Fruit fly (Drosophila melanogaster) whole organism, embryonic: Measurements from ENCODE around the gene CG14286.

Source experiments
- Adf1 ChIP-seq: fragments of 200-800 bp; sonication (Bioruptor generic); IDR thresholded peaks from 2 replicates; pipeline ENCODE4 v1.3.6; 2022; ENCODE audit warnings: missing biosample characterization, missing genetic modification characterization
- Bdp1 ChIP-seq: fragments of 200-800 bp; sonication (Bioruptor generic); optimal IDR thresholded peaks from 3 replicates; lab custom pipeline; 2016; ENCODE audit warnings: missing biosample characterization, missing genetic modification characterization
- CG10654 ChIP-seq: fragments of 200-800 bp; sonication (Bioruptor generic); optimal IDR thresholded peaks from 2 replicates; lab custom pipeline; 2016; ENCODE audit warnings: missing biosample characterization, missing genetic modification characterization
- CG12236 ChIP-seq: fragments of 200-800 bp; sonication (Bioruptor generic); optimal IDR thresholded peaks from 2 replicates; lab custom pipeline; 2016; ENCODE audit warnings: missing biosample characterization, missing genetic modification characterization
- CG1233 ChIP-seq: fragments of 200-800 bp; sonication (Bioruptor generic); optimal IDR thresholded peaks from 4 replicates; lab custom pipeline; 2018; ENCODE audit warnings: missing biosample characterization, mild to moderate bottlenecking, missing genetic modification characterization
- CG15479 ChIP-seq: fragments of 200-800 bp; sonication (Bioruptor generic); optimal IDR thresholded peaks from 3 replicates; lab custom pipeline; 2019; ENCODE audit warnings: missing biosample characterization, mild to moderate bottlenecking, missing genetic modification characterization, moderate library complexity
- CG15601 ChIP-seq: fragments of 200-800 bp; sonication (Bioruptor generic); optimal IDR thresholded peaks from 3 replicates; lab custom pipeline; 2019; ENCODE audit warnings: missing biosample characterization, mild to moderate bottlenecking, missing genetic modification characterization, moderate library complexity
- CG2199 ChIP-seq: fragments of 200-800 bp; sonication (Bioruptor generic); IDR thresholded peaks from 3 replicates; pipeline ENCODE4 v1.3.6; 2022; ENCODE audit warnings: missing biosample characterization, missing genetic modification characterization
- CG32532 ChIP-seq: fragments of 200-800 bp; sonication (Bioruptor generic); IDR thresholded peaks from 2 replicates; pipeline ENCODE4 v1.3.6; 2022; ENCODE audit warnings: missing biosample characterization, missing genetic modification characterization
- CG33213 ChIP-seq: fragments of 200-800 bp; sonication (Bioruptor generic); optimal IDR thresholded peaks from 3 replicates; lab custom pipeline; 2016; ENCODE audit warnings: missing biosample characterization, missing genetic modification characterization
- CG3847 ChIP-seq: fragments of 200-800 bp; sonication (Bioruptor generic); IDR thresholded peaks from 2 replicates; pipeline ENCODE4 v1.3.6; 2022; ENCODE audit warnings: missing biosample characterization, missing genetic modification characterization
- CG4328 ChIP-seq: fragments of 200-800 bp; sonication (Bioruptor generic); optimal IDR thresholded peaks from 3 replicates; lab custom pipeline; 2017; ENCODE audit warnings: missing biosample characterization, missing genetic modification reagents, missing genetic modification characterization
- CG43689 ChIP-seq: fragments of 200-800 bp; sonication (Bioruptor generic); IDR thresholded peaks from 2 replicates; pipeline ENCODE4 v1.3.6; 2022; ENCODE audit warnings: missing biosample characterization, missing genetic modification characterization
- CG5953 ChIP-seq: fragments of 200-800 bp; sonication (Bioruptor generic); IDR thresholded peaks from 2 replicates; pipeline ENCODE4 v1.3.6; 2022; ENCODE audit warnings: missing biosample characterization, missing genetic modification characterization
- CG6765 ChIP-seq: fragments of 200-800 bp; sonication (Bioruptor generic); optimal IDR thresholded peaks from 3 replicates; lab custom pipeline; 2017; ENCODE audit warnings: missing biosample characterization, mild to moderate bottlenecking, missing genetic modification characterization
- CG7271 ChIP-seq: fragments of 200-800 bp; sonication (Bioruptor generic); optimal IDR thresholded peaks from 2 replicates; lab custom pipeline; 2018; ENCODE audit warnings: missing biosample characterization, mild to moderate bottlenecking, missing genetic modification characterization, moderate library complexity
- CG7786 ChIP-seq: fragments of 200-800 bp; sonication (Bioruptor generic); optimal IDR thresholded peaks from 2 replicates; lab custom pipeline; 2016; ENCODE audit warnings: missing biosample characterization, missing genetic modification characterization
- CG8765 ChIP-seq: fragments of 200-800 bp; sonication (Bioruptor generic); IDR thresholded peaks from 2 replicates; pipeline ENCODE4 v1.3.6; 2022; ENCODE audit warnings: missing biosample characterization, missing genetic modification characterization
- CG9932 ChIP-seq: fragments of 200-800 bp; sonication (Bioruptor generic); IDR thresholded peaks from 2 replicates; pipeline ENCODE4 v1.3.6; 2022; ENCODE audit warnings: missing biosample characterization, missing genetic modification characterization
- Chrac-16 ChIP-seq: fragments of 200-800 bp; sonication (Bioruptor generic); optimal IDR thresholded peaks from 3 replicates; lab custom pipeline; 2016; ENCODE audit warnings: missing biosample characterization, missing genetic modification characterization
- Dek ChIP-seq: fragments of 200-800 bp; sonication (Bioruptor generic); optimal IDR thresholded peaks from 3 replicates; lab custom pipeline; 2019; ENCODE audit warnings: missing biosample characterization, mild to moderate bottlenecking, missing genetic modification characterization, moderate library complexity
- Drgx ChIP-seq: fragments of 200-800 bp; sonication (Bioruptor generic); IDR thresholded peaks from 2 replicates; pipeline ENCODE4 v1.3.6; 2022; ENCODE audit warnings: missing biosample characterization, missing genetic modification characterization
- Fer3 ChIP-seq: fragments of 200-800 bp; sonication (Bioruptor generic); optimal IDR thresholded peaks from 2 replicates; lab custom pipeline; 2018; ENCODE audit warnings: missing biosample characterization, mild to moderate bottlenecking, missing genetic modification characterization, moderate library complexity
- GATAe ChIP-seq: fragments of 200-800 bp; sonication (Bioruptor generic); conservative IDR thresholded peaks from 2 replicates; pipeline ENCODE4 v1.3.6; 2022; ENCODE audit warnings: missing biosample characterization, missing genetic modification characterization
- Hey ChIP-seq: fragments of 200-800 bp; sonication (Bioruptor generic); optimal IDR thresholded peaks from 3 replicates; lab custom pipeline; 2018; ENCODE audit warnings: missing biosample characterization, mild to moderate bottlenecking, missing genetic modification characterization
- Hsf ChIP-seq: fragments of 200-800 bp; sonication (Bioruptor generic); optimal IDR thresholded peaks from 3 replicates; lab custom pipeline; 2016; ENCODE audit warnings: missing biosample characterization, missing genetic modification characterization
- MESR4 ChIP-seq: fragments of 200-800 bp; sonication (Bioruptor generic); optimal IDR thresholded peaks from 2 replicates; lab custom pipeline; 2018; ENCODE audit warnings: missing biosample characterization, mild to moderate bottlenecking, missing genetic modification characterization, moderate library complexity
- Pdp1 ChIP-seq, 2 experiments: fragments of 200-800 bp; sonication (Bioruptor generic); optimal IDR thresholded peaks; 3 replicates each; lab custom pipeline; 2016; ENCODE audit warnings: missing biosample characterization in 2 of 2, missing genetic modification characterization in 2 of 2, mild to moderate bottlenecking in 1 of 2, moderate library complexity in 1 of 2
- Sry-δ ChIP-seq: fragments of 200-800 bp; sonication (Bioruptor generic); optimal IDR thresholded peaks from 2 replicates; lab custom pipeline; 2016; ENCODE audit warnings: missing biosample characterization, missing genetic modification characterization
- Vsx1 ChIP-seq: fragments of 200-800 bp; sonication (Bioruptor generic); optimal IDR thresholded peaks from 2 replicates; lab custom pipeline; 2017; ENCODE audit warnings: missing biosample characterization, mild to moderate bottlenecking, missing genetic modification characterization, missing genetic modification reagents
- az2 ChIP-seq: fragments of 200-800 bp; sonication (Bioruptor generic); optimal IDR thresholded peaks from 3 replicates; lab custom pipeline; 2016; ENCODE audit warnings: missing biosample characterization, missing genetic modification characterization
- bigmax ChIP-seq: fragments of 200-800 bp; sonication (Bioruptor generic); optimal IDR thresholded peaks from 2 replicates; lab custom pipeline; 2018; ENCODE audit warnings: missing biosample characterization, mild to moderate bottlenecking, missing genetic modification characterization
- cwo ChIP-seq: fragments of 200-800 bp; sonication (Bioruptor generic); optimal IDR thresholded peaks from 3 replicates; lab custom pipeline; 2017; ENCODE audit warnings: missing biosample characterization, missing genetic modification characterization, mild to moderate bottlenecking, moderate library complexity, missing genetic modification reagents
- disco-r ChIP-seq: fragments of 200-800 bp; sonication (Bioruptor generic); optimal IDR thresholded peaks from 2 replicates; lab custom pipeline; 2016; ENCODE audit warnings: missing biosample characterization, missing genetic modification characterization
- dmrt11E ChIP-seq: fragments of 200-800 bp; sonication (Bioruptor generic); optimal IDR thresholded peaks from 3 replicates; lab custom pipeline; 2018; ENCODE audit warnings: missing biosample characterization, mild to moderate bottlenecking, missing genetic modification characterization, moderate library complexity
- eve ChIP-seq, 2 experiments: fragments of >200 bp; optimal IDR thresholded peaks; 2 replicates each; lab custom pipeline; 2017; ENCODE audit warnings: missing biosample characterization in 2 of 2, missing genetic modification characterization in 2 of 2
- fd64A ChIP-seq: fragments of 200-800 bp; sonication (Bioruptor generic); optimal IDR thresholded peaks from 3 replicates; lab custom pipeline; 2018; ENCODE audit warnings: missing biosample characterization, mild to moderate bottlenecking, missing genetic modification characterization
- jing ChIP-seq: fragments of 200-800 bp; sonication (Bioruptor generic); optimal IDR thresholded peaks from 2 replicates; lab custom pipeline; 2018; ENCODE audit warnings: missing biosample characterization, mild to moderate bottlenecking, missing genetic modification characterization
- mam ChIP-seq: fragments of 200-800 bp; sonication (Bioruptor generic); optimal IDR thresholded peaks from 3 replicates; lab custom pipeline; 2016; ENCODE audit warnings: missing biosample characterization, missing genetic modification characterization
- pb ChIP-seq: fragments of 200-800 bp; sonication (Bioruptor generic); optimal IDR thresholded peaks from 3 replicates; lab custom pipeline; 2016; ENCODE audit warnings: missing biosample characterization, missing genetic modification characterization
- phol ChIP-seq: fragments of 200-800 bp; sonication (Bioruptor generic); optimal IDR thresholded peaks from 3 replicates; lab custom pipeline; 2018; ENCODE audit warnings: missing biosample characterization, mild to moderate bottlenecking, missing genetic modification characterization, moderate library complexity
- ro ChIP-seq: fragments of 200-800 bp; sonication (Bioruptor generic); IDR thresholded peaks from 2 replicates; pipeline ENCODE4 v1.3.6; 2022; ENCODE audit warnings: missing biosample characterization, missing genetic modification characterization
- schlank ChIP-seq: fragments of 200-800 bp; sonication (Bioruptor generic); optimal IDR thresholded peaks from 2 replicates; lab custom pipeline; 2018; ENCODE audit warnings: missing biosample characterization, mild to moderate bottlenecking, missing genetic modification characterization
- sob ChIP-seq: fragments of 200-800 bp; sonication (Bioruptor generic); IDR thresholded peaks from 2 replicates; pipeline ENCODE4 v1.3.6; 2022; ENCODE audit warnings: missing biosample characterization, missing genetic modification characterization
- tap ChIP-seq: fragments of 200-800 bp; optimal IDR thresholded peaks from 3 replicates; lab custom pipeline; 2019; ENCODE audit warnings: missing biosample characterization, mild to moderate bottlenecking, missing genetic modification characterization, moderate library complexity
- tin ChIP-seq: fragments of 200-800 bp; sonication (Bioruptor generic); optimal IDR thresholded peaks from 3 replicates; lab custom pipeline; 2016; ENCODE audit warnings: missing biosample characterization, missing genetic modification characterization
- tll ChIP-seq, 2 experiments: fragments of 200-800 bp in 1 of 2; fragments of >200 bp in 1 of 2; sonication (Bioruptor generic) in 1 of 2; optimal IDR thresholded peaks; 2 replicates each; lab custom pipeline; 2017 to 2019; ENCODE audit warnings: missing biosample characterization in 2 of 2, missing genetic modification characterization in 2 of 2, mild to moderate bottlenecking in 1 of 2, moderate library complexity in 1 of 2
- ttk ChIP-seq: fragments of 200-800 bp; sonication (Bioruptor generic); IDR thresholded peaks from 2 replicates; pipeline ENCODE4 v2.1.2; 2022; ENCODE audit warnings: missing biosample characterization, missing genetic modification characterization
- vfl ChIP-seq: fragments of 200-800 bp; sonication (Bioruptor generic); optimal IDR thresholded peaks from 2 replicates; lab custom pipeline; 2016; ENCODE audit warnings: missing biosample characterization, missing genetic modification characterization
- wor ChIP-seq: fragments of 200-800 bp; sonication (Bioruptor generic); IDR thresholded peaks from 2 replicates; pipeline ENCODE4 v1.3.6; 2022; ENCODE audit warnings: missing biosample characterization, missing genetic modification characterization
- zfh2 ChIP-seq: fragments of 200-800 bp; sonication (Bioruptor generic); optimal IDR thresholded peaks from 2 replicates; lab custom pipeline; 2016; ENCODE audit warnings: missing biosample characterization, missing genetic modification characterization

The CG14286 gene

dm6 chr3R:19028758-19029157 is 4.9 kb downstream of the CG14286 start, which contains the start of the genes GatA and P5cr (continued):
- TF ChIP-seq CG15601 (tag; lab: Kevin White, UChicago): peak; percentile 46
- peak; percentile 39; the same call in 1 of the 2 replicates for TF ChIP-seq CG8765 (GFP tag; lab: Robert Waterston, UW)
- no peak for TF ChIP-seq disco-r (GFP tag; lab: Kevin White, UChicago)
- peak; percentile 58 for TF ChIP-seq tap (tag; lab: Kevin White, UChicago)
- peak; percentile 63 for TF ChIP-seq MESR4 (GFP tag; lab: Kevin White, UChicago)
- peak; percentile 94 for TF ChIP-seq mam (GFP tag; lab: Kevin White, UChicago)
- TF ChIP-seq CG6765 (GFP tag; lab: Kevin White, UChicago): peak; percentile 70
- TF ChIP-seq fd64A (GFP tag; lab: Kevin White, UChicago): no peak
- TF ChIP-seq Bdp1: peak; percentile 45
- TF ChIP-seq sob (GFP tag; lab: Robert Waterston, UW): peak; percentile 89
- peak; percentile 31; the same call in 1 of the 2 replicates for TF ChIP-seq ttk (GFP tag; lab: Robert Waterston, UW)
- TF ChIP-seq eve (GFP tag; optimal IDR thresholded peaks at IDR 0.05; lab: Kevin White, UChicago): no peak
- TF ChIP-seq Sry-δ (GFP tag; lab: Kevin White, UChicago): peak; percentile 43
- TF ChIP-seq CG9932 (GFP tag; lab: Robert Waterston, UW): peak; percentile 96
- TF ChIP-seq tin (GFP tag; lab: Kevin White, UChicago): peak; percentile 84
- TF ChIP-seq Vsx1 (GFP tag; lab: Kevin White, UChicago): no peak
- peak; percentile 85 for TF ChIP-seq Fer3 (tag; lab: Kevin White, UChicago)
- TF ChIP-seq phol (tag; lab: Kevin White, UChicago): peak; percentile 42
- peak; percentile 54 for TF ChIP-seq CG12236
- TF ChIP-seq Hsf (GFP tag; lab: Kevin White, UChicago): peak; percentile 88
- peak; percentile 88 for TF ChIP-seq schlank (tag; lab: Kevin White, UChicago)
- TF ChIP-seq dmrt11E (tag; lab: Kevin White, UChicago): no peak
- peak; percentile 91 for TF ChIP-seq Drgx (GFP tag; lab: Robert Waterston, UW)
- TF ChIP-seq Chrac-16 (GFP tag; lab: Kevin White, UChicago): peak; percentile 78
- peak; percentile 71 for TF ChIP-seq CG10654 (GFP tag; lab: Kevin White, UChicago)
- no peak; the same call in 1 of the 2 replicates for TF ChIP-seq GATAe
- peak; percentile 70 for TF ChIP-seq Adf1
- TF ChIP-seq pb (GFP tag; lab: Kevin White, UChicago): peak; percentile 64
- peak; percentile 64 for TF ChIP-seq CG1233 (GFP tag; lab: Kevin White, UChicago)
- TF ChIP-seq az2 (GFP tag; lab: Kevin White, UChicago): peak; percentile 82
- peak; percentile 67 for TF ChIP-seq cwo
- no peak for TF ChIP-seq CG15479 (GFP tag; lab: Kevin White, UChicago)
- TF ChIP-seq zfh2: peak; percentile 95
- TF ChIP-seq vfl (GFP tag; lab: Kevin White, UChicago): peak; percentile 88
- TF ChIP-seq CG2199 (GFP tag; lab: Robert Waterston, UW): peak; percentile 52; the same call in 1 of the 3 replicates
- peak; percentile 83 for TF ChIP-seq CG3847 (GFP tag; lab: Robert Waterston, UW)
- peak; percentile 94 for TF ChIP-seq CG32532 (GFP tag; lab: Robert Waterston, UW)
- TF ChIP-seq CG4328 (GFP tag; lab: Kevin White, UChicago): no peak
- peak; percentile 67 for TF ChIP-seq CG5953 (GFP tag; lab: Robert Waterston, UW)
- peak; percentile 26 for TF ChIP-seq jing (GFP tag; lab: Kevin White, UChicago)
- no peak for TF ChIP-seq ro (GFP tag; lab: Robert Waterston, UW)
- peak; percentile 90 for TF ChIP-seq CG7786 (GFP tag; lab: Kevin White, UChicago)
- TF ChIP-seq tll (GFP tag; optimal IDR thresholded peaks at IDR 0.05; lab: Kevin White, UChicago): no peak
- peak; percentile 58 for TF ChIP-seq Hey (tag; lab: Kevin White, UChicago)
- peak; percentile 60 for TF ChIP-seq bigmax (GFP tag; lab: Kevin White, UChicago)
- TF ChIP-seq CG33213: peak; percentile 75
- no peak for TF ChIP-seq CG7271
- TF ChIP-seq Dek (tag; lab: Kevin White, UChicago): peak; percentile 84
- TF ChIP-seq Pdp1 (GFP tag; optimal IDR thresholded peaks at IDR 0.05; lab: Kevin White, UChicago): peak; percentile 85 to 86
- no peak for TF ChIP-seq wor
- no peak; the same call in 1 of the 2 replicates for TF ChIP-seq CG43689 (GFP tag; lab: Robert Waterston, UW)
